Fruit fly (Drosophila melanogaster): ENCODE results near the gene CG7943.

DNA sequence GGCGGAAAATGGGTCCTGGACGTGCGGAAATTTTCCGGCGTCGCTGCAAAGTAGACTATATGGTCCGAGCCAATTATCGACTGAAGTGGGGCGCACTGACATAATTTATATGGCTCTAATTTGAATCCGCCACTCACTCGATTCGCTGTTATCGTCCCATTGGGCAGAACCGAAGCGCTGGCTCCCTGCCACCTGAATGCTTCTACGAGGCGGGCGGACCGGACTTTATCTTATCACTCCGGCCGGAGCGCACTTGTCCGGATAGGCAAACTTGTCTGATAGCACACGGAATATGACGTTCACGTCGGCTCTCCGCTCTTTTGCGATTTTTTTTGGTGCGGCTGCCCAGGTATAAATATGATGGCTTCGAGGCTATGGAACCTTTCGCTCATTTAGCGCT lies 16.3 kb downstream of the CG7943 start:
- TF ChIP-seq psq (optimal IDR thresholded peaks at IDR 0.05) (no peak), h (optimal IDR thresholded peaks at IDR 0.05) (no peak), Sin3A (optimal IDR thresholded peaks at IDR 0.05) (no peak), insv (optimal IDR thresholded peaks at IDR 0.05) (no peak), Myc (optimal IDR thresholded peaks at IDR 0.05) (no peak), ttk (optimal IDR thresholded peaks at IDR 0.05) (no peak)
